Fruit fly (Drosophila melanogaster): ENCODE results near the gene ush.

Gene ush

dm6 chr2L:441927-442691 lies 33.9 kb upstream of the ush start (continued):
- TF ChIP-seq chm (GFP tag; IDR thresholded peaks at IDR 0.05), result peak; percentile 78; the same call in 1 of the 2 replicates
- TF ChIP-seq fru (optimal IDR thresholded peaks at IDR 0.05), result no peak
- TF ChIP-seq phol (tag; optimal IDR thresholded peaks at IDR 0.05), result peak; percentile 88
- TF ChIP-seq odd (GFP tag; optimal IDR thresholded peaks at IDR 0.05), result peak; percentile 56
- peak; percentile 83 for TF ChIP-seq row (GFP tag; IDR thresholded peaks at IDR 0.05)
- TF ChIP-seq CG7556 (GFP tag; optimal IDR thresholded peaks at IDR 0.05), result peak; percentile 75
- TF ChIP-seq CG13424 (tag; optimal IDR thresholded peaks at IDR 0.05), result peak; percentile 76
- TF ChIP-seq kni (GFP tag; optimal IDR thresholded peaks at IDR 0.05), result peak; percentile 10
- TF ChIP-seq CG6854 (GFP tag; optimal IDR thresholded peaks at IDR 0.05), result peak; percentile 42
- peak; percentile 62 for TF ChIP-seq E2f2 (GFP tag; IDR thresholded peaks at IDR 0.05)
- TF ChIP-seq hth (optimal IDR thresholded peaks at IDR 0.05), result no peak
- TF ChIP-seq B-H1 (GFP tag; IDR thresholded peaks at IDR 0.05), result peak; percentile 64; the same call in 2 of the 3 replicates
- peak; percentile 80 for TF ChIP-seq CG6813 (GFP tag; optimal IDR thresholded peaks at IDR 0.05)
- peak; percentile 69 for TF ChIP-seq CG10543 (GFP tag; optimal IDR thresholded peaks at IDR 0.05)
- TF ChIP-seq CG16779 (GFP tag; IDR thresholded peaks at IDR 0.05), result 0 out of 2 replicates have a peak, but pooled peaks have one; percentile 39
- TF ChIP-seq CG6689 (GFP tag; IDR thresholded peaks at IDR 0.05), result peak; percentile 88
- peak; percentile 86 for TF ChIP-seq Xbp1 (GFP tag; optimal IDR thresholded peaks at IDR 0.05)
- TF ChIP-seq dati (GFP tag; IDR thresholded peaks at IDR 0.05), result peak; percentile 79
- TF ChIP-seq CG31365 (tag; optimal IDR thresholded peaks at IDR 0.05), result peak; percentile 48
- TF ChIP-seq CG9797 (GFP tag; optimal IDR thresholded peaks at IDR 0.05), result peak; percentile 17
- TF ChIP-seq CG11696 (GFP tag; IDR thresholded peaks at IDR 0.05), result peak; percentile 51; the same call in 1 of the 2 replicates
- TF ChIP-seq ro (GFP tag; IDR thresholded peaks at IDR 0.05), result peak; percentile 62; the same call in 1 of the 2 replicates
- TF ChIP-seq kah (GFP tag; optimal IDR thresholded peaks at IDR 0.05), result peak; percentile 31
- TF ChIP-seq CG4617 (GFP tag; optimal IDR thresholded peaks at IDR 0.05; ENCODE audit: borderline replicate concordance), result no peak
- TF ChIP-seq CG1603 (tag; optimal IDR thresholded peaks at IDR 0.05), result peak; percentile 96
- no peak for TF ChIP-seq CG11560 (tag; IDR thresholded peaks at IDR 0.05)
- TF ChIP-seq CG7372 (GFP tag; IDR thresholded peaks at IDR 0.05), result peak; percentile 42; the same call in 1 of the 2 replicates
- TF ChIP-seq D (optimal IDR thresholded peaks at IDR 0.05), result no peak
- peak; percentile 82 for TF ChIP-seq D (GFP tag; optimal IDR thresholded peaks at IDR 0.05)
- no peak for TF ChIP-seq h (optimal IDR thresholded peaks at IDR 0.05)
- TF ChIP-seq CG11695 (GFP tag; IDR thresholded peaks at IDR 0.05), result peak; percentile 53; the same call in 1 of the 3 replicates
- TF ChIP-seq CG2116 (GFP tag; optimal IDR thresholded peaks at IDR 0.05), result peak; percentile 44
- peak; percentile 31 for TF ChIP-seq Sry-β (GFP tag; optimal IDR thresholded peaks at IDR 0.05)
- TF ChIP-seq CG6272 (GFP tag; IDR thresholded peaks at IDR 0.05), result peak; percentile 65
- TF ChIP-seq Bdp1 (GFP tag; optimal IDR thresholded peaks at IDR 0.05), result peak; percentile 67
- peak; percentile 75; the same call in 1 of the 3 replicates for TF ChIP-seq CG7357 (GFP tag; IDR thresholded peaks at IDR 0.05)
- TF ChIP-seq jumu (GFP tag; optimal IDR thresholded peaks at IDR 0.05), result peak; percentile 81
- no peak for TF ChIP-seq CG2678 (tag; optimal IDR thresholded peaks at IDR 0.05)
- peak; percentile 43 for TF ChIP-seq CG31388 (GFP tag; optimal IDR thresholded peaks at IDR 0.05)
- TF ChIP-seq CG7786 (GFP tag; optimal IDR thresholded peaks at IDR 0.05), result peak; percentile 80
- TF ChIP-seq CG8765 (GFP tag; IDR thresholded peaks at IDR 0.05), result peak; percentile 84
- TF ChIP-seq Doc2 (GFP tag; IDR thresholded peaks at IDR 0.05), result no peak
- no peak for TF ChIP-seq Neu2 (GFP tag; optimal IDR thresholded peaks at IDR 0.05; ENCODE audit: borderline replicate concordance)
- peak; percentile 71 for TF ChIP-seq CG9876 (GFP tag; optimal IDR thresholded peaks at IDR 0.05)
- TF ChIP-seq sqz (GFP tag; optimal IDR thresholded peaks at IDR 0.05), result peak; percentile 45
- TF ChIP-seq CG10654 (GFP tag; optimal IDR thresholded peaks at IDR 0.05), result peak; percentile 85
- peak; percentile 86 for TF ChIP-seq az2 (GFP tag; optimal IDR thresholded peaks at IDR 0.05)
- TF ChIP-seq gsb (GFP tag; IDR thresholded peaks at IDR 0.05), result no peak; the same call in 1 of the 2 replicates
- TF ChIP-seq dmrt11E (tag; optimal IDR thresholded peaks at IDR 0.05), result peak; percentile 90
- TF ChIP-seq psq (GFP tag; optimal IDR thresholded peaks at IDR 0.05), result peak; percentile 66
- peak; percentile 50 for TF ChIP-seq run (tag; optimal IDR thresholded peaks at IDR 0.05)

All from whole organism, embryonic.